Worm (Caenorhabditis elegans) whole organism, L1 larva: ENCODE measurements around the gene C16D9.5.
A peak's percentile ranks its signal among the peaks of the same experiment; 100 is the strongest.

Experiments
- C16A3.4 ChIP-seq: fragments of 150-350 bp; optimal IDR thresholded peaks from 2 replicates; lab custom pipeline; 2014; ENCODE audit warnings: missing biosample characterization, missing genetic modification characterization
- F16B12.6 ChIP-seq: fragments of 150-350 bp; optimal IDR thresholded peaks from 2 replicates; lab custom pipeline; 2014; ENCODE audit warnings: missing biosample characterization, missing genetic modification characterization
- Y116A8C.19 ChIP-seq: sonication (generic microtip); optimal IDR thresholded peaks from 2 replicates; lab custom pipeline; 2016; ENCODE audit warnings: missing compliant biosample characterization, missing genetic modification characterization, borderline replicate concordance
- aly-2 ChIP-seq: fragments of 150-350 bp; optimal IDR thresholded peaks from 2 replicates; lab custom pipeline; 2014; ENCODE audit warnings: missing biosample characterization, missing genetic modification characterization
- ama-1 ChIP-seq: fragments of 150-350 bp; optimal IDR thresholded peaks from 2 replicates; lab custom pipeline; 2014
- blmp-1 ChIP-seq: fragments of 150-350 bp; optimal IDR thresholded peaks from 2 replicates; lab custom pipeline; 2014; ENCODE audit warnings: missing biosample characterization, missing genetic modification characterization
- ceh-63 ChIP-seq: fragments of 200-800 bp; sonication (Bioruptor generic); optimal IDR thresholded peaks from 2 replicates; lab custom pipeline; 2018; ENCODE audit warnings: mild to moderate bottlenecking, missing genetic modification characterization, missing compliant biosample characterization
- dpl-1 ChIP-seq, 3 experiments: fragments of 150-350 bp in 2 of 3; sonication (generic microtip) in 1 of 3; optimal IDR thresholded peaks; 2 replicates each; lab custom pipeline; 2014 to 2017; ENCODE audit warnings: missing biosample characterization in 3 of 3, missing genetic modification characterization in 3 of 3, missing genetic modification reagents in 3 of 3
- dsc-1 ChIP-seq: sonication (generic microtip); optimal IDR thresholded peaks from 2 replicates; lab custom pipeline; 2016; ENCODE audit warnings: mild to moderate bottlenecking, missing genetic modification characterization, missing compliant biosample characterization
- efl-1 ChIP-seq, 4 experiments: fragments of 150-350 bp; optimal IDR thresholded peaks in 3 of 4; peaks in 1 of 4; 1 replicate in 1 of 4; 2 replicates in 3 of 4; lab custom pipeline; 2014; ENCODE audit warnings: missing biosample characterization in 2 of 4, missing genetic modification characterization in 2 of 4, missing genetic modification reagents in 2 of 4
- egl-13 ChIP-seq: sonication (generic microtip); optimal IDR thresholded peaks from 2 replicates; lab custom pipeline; 2016; ENCODE audit warnings: missing genotype, missing genetic modification reagents, missing genetic modification characterization, missing compliant biosample characterization
- egl-27 ChIP-seq, 2 experiments: fragments of 150-350 bp in 1 of 2; sonication (generic microtip); optimal IDR thresholded peaks; 3 replicates each; lab custom pipeline; 2017 to 2018; ENCODE audit warnings: missing biosample characterization in 2 of 2, missing genetic modification characterization in 2 of 2, missing genetic modification reagents in 2 of 2
- elt-2 ChIP-seq: sonication (generic microtip); optimal IDR thresholded peaks from 2 replicates; lab custom pipeline; 2016; ENCODE audit warnings: missing genetic modification characterization, mild to moderate bottlenecking, inconsistent platforms, missing compliant biosample characterization, missing genetic modification reagents
- fkh-10 ChIP-seq: sonication (generic microtip); optimal IDR thresholded peaks from 2 replicates; lab custom pipeline; 2017; ENCODE audit warnings: missing biosample characterization, missing genetic modification reagents, missing genetic modification characterization
- fkh-4 ChIP-seq: sonication (generic microtip); optimal IDR thresholded peaks from 2 replicates; lab custom pipeline; 2016; ENCODE audit warnings: missing compliant biosample characterization, missing genetic modification characterization, borderline replicate concordance
- fos-1 ChIP-seq: fragments of 150-350 bp; optimal IDR thresholded peaks from 2 replicates; lab custom pipeline; 2014; ENCODE audit warnings: missing biosample characterization, missing genetic modification characterization
- hlh-17 ChIP-seq: fragments of 200-800 bp; sonication (Bioruptor generic); optimal IDR thresholded peaks from 2 replicates; lab custom pipeline; 2018; ENCODE audit warnings: missing genetic modification characterization, mild to moderate bottlenecking, missing compliant biosample characterization, moderate library complexity, borderline replicate concordance
- hlh-4 ChIP-seq: sonication (generic microtip); optimal IDR thresholded peaks from 2 replicates; lab custom pipeline; 2016; ENCODE audit warnings: mild to moderate bottlenecking, missing genetic modification characterization, missing compliant biosample characterization
- irx-1 ChIP-seq: sonication (generic microtip); optimal IDR thresholded peaks from 2 replicates; lab custom pipeline; 2016; ENCODE audit warnings: missing genetic modification characterization, missing compliant biosample characterization
- jun-1 ChIP-seq: fragments of 150-350 bp; optimal IDR thresholded peaks from 2 replicates; lab custom pipeline; 2014; ENCODE audit warnings: missing biosample characterization, missing genetic modification reagents, missing genetic modification characterization
- lin-14 ChIP-seq: fragments of 200-800 bp; sonication (Bioruptor generic); optimal IDR thresholded peaks from 2 replicates; lab custom pipeline; 2018; ENCODE audit warnings: mild to moderate bottlenecking, missing genetic modification characterization, moderate library complexity, missing compliant biosample characterization
- lin-35 ChIP-seq, 2 experiments: fragments of 150-350 bp; optimal IDR thresholded peaks; 2 replicates each; lab custom pipeline; 2014; ENCODE audit warnings: missing biosample characterization in 2 of 2, missing genetic modification characterization in 2 of 2, missing genetic modification reagents in 2 of 2
- lin-39 ChIP-seq: fragments of 150-350 bp; optimal IDR thresholded peaks from 2 replicates; lab custom pipeline; 2014; ENCODE audit warnings: missing biosample characterization, missing genetic modification reagents, missing genetic modification characterization
- lir-3 ChIP-seq: sonication (generic microtip); optimal IDR thresholded peaks from 2 replicates; lab custom pipeline; 2016; ENCODE audit warnings: mild to moderate bottlenecking, missing genetic modification characterization, moderate library complexity, missing compliant biosample characterization; ENCODE audit not compliant: poor library complexity
- lsy-2 ChIP-seq, 2 experiments: fragments of 150-350 bp; optimal IDR thresholded peaks; 2 replicates each; lab custom pipeline; 2014; ENCODE audit warnings: missing biosample characterization in 2 of 2, missing genetic modification characterization in 2 of 2
- mef-2 ChIP-seq: fragments of 150-350 bp; optimal IDR thresholded peaks from 2 replicates; lab custom pipeline; 2014; ENCODE audit warnings: missing biosample characterization, missing genetic modification characterization
- nhr-11 ChIP-seq: fragments of 150-350 bp; optimal IDR thresholded peaks from 2 replicates; lab custom pipeline; 2014; ENCODE audit warnings: missing biosample characterization, missing genetic modification characterization
- nhr-19 ChIP-seq: fragments of 200-800 bp; sonication (Bioruptor generic); conservative IDR thresholded peaks from 2 replicates; pipeline ENCODE4 v1.3.6; 2022; ENCODE audit warnings: missing genetic modification characterization, missing compliant biosample characterization
- nhr-20 ChIP-seq: sonication (generic microtip); optimal IDR thresholded peaks from 2 replicates; lab custom pipeline; 2016; ENCODE audit warnings: mild to moderate bottlenecking, missing genetic modification characterization, missing compliant biosample characterization
- nhr-28 ChIP-seq: fragments of 150-350 bp; optimal IDR thresholded peaks from 2 replicates; lab custom pipeline; 2014; ENCODE audit warnings: missing biosample characterization, missing genetic modification characterization
- nhr-47 ChIP-seq: sonication (generic microtip); optimal IDR thresholded peaks from 2 replicates; lab custom pipeline; 2016; ENCODE audit warnings: mild to moderate bottlenecking, missing genetic modification characterization, moderate library complexity, missing compliant biosample characterization
- nhr-71 ChIP-seq: sonication (generic microtip); optimal IDR thresholded peaks from 2 replicates; lab custom pipeline; 2016; ENCODE audit warnings: mild to moderate bottlenecking, missing genetic modification characterization, moderate library complexity, missing compliant biosample characterization
- nhr-76 ChIP-seq: sonication (generic microtip); optimal IDR thresholded peaks from 2 replicates; lab custom pipeline; 2017; ENCODE audit warnings: missing biosample characterization, missing genetic modification characterization
- nhr-85 ChIP-seq: sonication (generic microtip); peaks from one replicate; lab custom pipeline; 2016; ENCODE audit warnings: missing genetic modification characterization, inconsistent platforms, missing compliant biosample characterization
- nhr-90 ChIP-seq: sonication (generic microtip); optimal IDR thresholded peaks from 2 replicates; lab custom pipeline; 2016; ENCODE audit warnings: mild to moderate bottlenecking, missing genetic modification characterization, missing compliant biosample characterization; ENCODE audit not compliant: poor library complexity
- pag-3 ChIP-seq: sonication (generic microtip); optimal IDR thresholded peaks from 2 replicates; lab custom pipeline; 2017; ENCODE audit warnings: missing genetic modification characterization, mild to moderate bottlenecking, missing compliant biosample characterization, antibody characterized with exemption, borderline replicate concordance; ENCODE audit not compliant: insufficient read depth
- pax-3 ChIP-seq: fragments of 200-800 bp; sonication (Bioruptor generic); optimal IDR thresholded peaks from 2 replicates; lab custom pipeline; 2018; ENCODE audit warnings: mild to moderate bottlenecking, missing genetic modification characterization, moderate library complexity, missing compliant biosample characterization
- rnt-1 ChIP-seq: sonication (generic microtip); optimal IDR thresholded peaks from 2 replicates; lab custom pipeline; 2016; ENCODE audit warnings: mild to moderate bottlenecking, missing genetic modification characterization, moderate library complexity, missing compliant biosample characterization
- skn-1 ChIP-seq: fragments of 150-350 bp; optimal IDR thresholded peaks from 2 replicates; lab custom pipeline; 2014; ENCODE audit warnings: missing biosample characterization, missing genetic modification characterization
- snpc-4 ChIP-seq: fragments of 150-350 bp; optimal IDR thresholded peaks from 2 replicates; lab custom pipeline; 2014; ENCODE audit warnings: missing biosample characterization, missing genetic modification characterization
- snu-23 ChIP-seq: sonication (generic microtip); optimal IDR thresholded peaks from 2 replicates; lab custom pipeline; 2016; ENCODE audit warnings: missing genetic modification characterization, missing compliant biosample characterization
- sup-37 ChIP-seq: fragments of 200-800 bp; sonication (Bioruptor generic); optimal IDR thresholded peaks from 2 replicates; lab custom pipeline; 2018; ENCODE audit warnings: mild to moderate bottlenecking, missing genetic modification characterization, missing compliant biosample characterization
- unc-130 ChIP-seq: fragments of 150-350 bp; optimal IDR thresholded peaks from 2 replicates; lab custom pipeline; 2017; ENCODE audit warnings: missing biosample characterization, missing genetic modification characterization, inconsistent platforms
- unc-86 ChIP-seq: sonication (generic microtip); optimal IDR thresholded peaks from 2 replicates; lab custom pipeline; 2016; ENCODE audit warnings: missing genetic modification characterization, missing compliant biosample characterization
- vab-15 ChIP-seq: sonication (generic microtip); optimal IDR thresholded peaks from 2 replicates; lab custom pipeline; 2017; ENCODE audit warnings: missing genotype, mild to moderate bottlenecking, missing genetic modification characterization, missing compliant biosample characterization
- zag-1 ChIP-seq: fragments of 150-350 bp; optimal IDR thresholded peaks from 2 replicates; lab custom pipeline; 2014; ENCODE audit warnings: missing biosample characterization, missing genetic modification characterization
- zip-4 ChIP-seq: fragments of 200-800 bp; sonication (Bioruptor generic); optimal IDR thresholded peaks from 2 replicates; lab custom pipeline; 2018; ENCODE audit warnings: mild to moderate bottlenecking, missing genetic modification characterization, moderate library complexity, missing compliant biosample characterization

The C16D9.5 gene

DNA sequence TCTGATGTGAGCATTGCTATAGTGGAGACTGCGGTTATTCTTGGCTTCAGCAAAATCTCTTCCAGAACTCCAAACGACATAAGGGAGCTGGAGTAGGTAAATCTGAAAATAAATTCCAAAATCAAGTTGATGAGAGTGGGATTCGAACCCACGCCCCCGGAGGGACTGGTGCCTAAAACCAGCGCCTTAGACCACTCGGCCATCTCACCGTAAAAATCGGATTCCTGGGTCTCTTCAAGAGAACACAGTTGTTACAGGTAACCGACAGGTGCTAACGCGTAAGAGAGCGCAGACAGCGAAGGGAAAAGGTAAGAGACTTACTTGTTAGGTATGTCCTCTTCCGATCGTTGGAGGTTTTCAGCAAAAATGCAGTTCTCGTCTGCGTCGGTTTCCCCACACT, 10.0 kb downstream of the C16D9.5 start (continued):
- TF ChIP-seq fkh-4 (tag; lab: Kevin White, UChicago) (no peak), pax-3 (no peak), mef-2 (tag; lab: Kevin White, UChicago) (no peak), hlh-17 (no peak), unc-86 (tag; lab: Kevin White, UChicago) (no peak), jun-1 (tag; lab: Kevin White, UChicago) (no peak), hlh-4 (tag; lab: Kevin White, UChicago) (no peak), snu-23 (GFP tag; lab: Kevin White, UChicago) (peak; percentile 63)

DNA sequence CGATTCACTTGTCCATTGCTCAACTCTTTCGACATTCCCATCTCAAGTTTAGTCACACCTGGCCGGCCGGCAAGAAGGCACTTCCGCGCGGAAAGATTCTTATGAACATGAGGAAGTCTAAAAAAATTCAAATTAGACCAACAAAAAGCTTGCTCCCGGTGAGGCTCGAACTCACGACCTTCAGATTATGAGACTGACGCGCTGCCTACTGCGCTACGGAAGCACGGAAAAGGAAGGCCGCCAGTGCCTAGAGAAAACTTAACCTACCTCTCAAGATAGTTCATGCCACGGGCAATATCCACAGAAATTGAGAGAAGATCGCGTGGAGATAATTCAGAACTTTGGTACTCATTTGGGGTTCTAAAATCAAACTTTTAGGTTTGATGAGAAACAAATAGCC, 15.3 kb downstream of the C16D9.5 start:
- TF ChIP-seq lir-3 (tag; lab: Kevin White, UChicago) (no peak), dpl-1 (GFP tag; optimal IDR thresholded peaks at IDR 0.05; lab: Kevin White, UChicago) (peak in 1 of 3 experiments; percentile 9), fos-1 (tag; lab: Kevin White, UChicago) (no peak), jun-1 (tag; lab: Kevin White, UChicago) (no peak), nhr-19 (peak; percentile 23), snu-23 (GFP tag; lab: Kevin White, UChicago) (peak; percentile 24), hlh-17 (no peak), unc-130 (tag; lab: Kevin White, UChicago) (no peak), lin-39 (tag; lab: Kevin White, UChicago) (no peak), ceh-63 (GFP tag; lab: Kevin White, UChicago) (no peak), lin-14 (no peak), nhr-71 (tag; lab: Kevin White, UChicago) (peak; percentile 18), F16B12.6 (tag; lab: Kevin White, UChicago) (no peak), nhr-28 (no peak), lsy-2 (tag; optimal IDR thresholded peaks at IDR 0.05; lab: Kevin White, UChicago) (peak in 1 of 2 experiments; percentile 11), snpc-4 (tag; lab: Kevin White, UChicago) (peak; percentile 73), lin-35 (GFP tag; optimal IDR thresholded peaks at IDR 0.05; lab: Kevin White, UChicago) (peak in 1 of 2 experiments; percentile 12), rnt-1 (tag; lab: Kevin White, UChicago) (peak; percentile 33), efl-1 (optimal IDR thresholded peaks at IDR 0.05; lab: Kevin White, UChicago) (peak in 1 of 2 experiments; percentile 24), efl-1 (GFP tag; optimal IDR thresholded peaks at IDR 0.05 in 1 of 2; lab: Kevin White, UChicago) (peak in 1 of 2 experiments; percentile 60)
- TF ChIP-seq, all 84 proteins: peak for 9

DNA sequence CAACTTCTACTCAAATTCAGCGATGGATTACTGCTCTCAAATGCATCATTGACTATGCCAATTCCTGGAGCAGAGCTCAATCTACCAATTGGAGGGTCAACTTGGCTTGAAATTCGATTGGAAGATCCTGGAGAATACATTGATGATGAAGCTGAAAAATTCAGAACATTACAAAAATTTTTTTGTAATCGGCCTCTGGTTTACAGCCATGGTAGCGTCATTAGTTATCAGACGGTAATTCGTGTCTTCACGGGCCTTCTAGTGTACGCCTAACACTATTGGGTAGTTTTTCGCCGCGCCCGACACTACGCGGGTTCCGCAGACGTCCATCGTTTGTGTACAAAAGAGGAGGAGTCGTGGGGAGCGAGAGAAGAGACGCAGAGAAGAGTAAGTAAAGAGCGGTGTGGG, 16.6 kb downstream of the C16D9.5 start:
- TF ChIP-seq dsc-1 (tag; lab: Kevin White, UChicago) (peak; percentile 89), unc-130 (tag; lab: Kevin White, UChicago) (peak; percentile 14), nhr-76 (tag; lab: Kevin White, UChicago) (no peak), nhr-71 (tag; lab: Kevin White, UChicago) (peak; percentile 94), C16A3.4 (tag; lab: Kevin White, UChicago) (peak; percentile 66), Y116A8C.19 (tag; lab: Kevin White, UChicago) (no peak), elt-2 (tag; lab: Kevin White, UChicago) (peak; percentile 88), egl-13 (peak; percentile 54), zip-4 (peak; percentile 71), nhr-19 (peak; percentile 93), lsy-2 (tag; optimal IDR thresholded peaks at IDR 0.05; lab: Kevin White, UChicago) (peak; percentile 58 to 78), fkh-10 (GFP tag; lab: Kevin White, UChicago) (no peak), sup-37 (GFP tag; lab: Kevin White, UChicago) (peak; percentile 69), blmp-1 (tag; lab: Kevin White, UChicago) (no peak), egl-27 (tag; optimal IDR thresholded peaks at IDR 0.05; lab: Kevin White, UChicago) (no peak), skn-1 (tag; lab: Kevin White, UChicago) (peak; percentile 39), pag-3 (tag; lab: Kevin White, UChicago) (no peak), aly-2 (tag; lab: Kevin White, UChicago) (peak; percentile 53), F16B12.6 (tag; lab: Kevin White, UChicago) (peak; percentile 22), lir-3 (tag; lab: Kevin White, UChicago) (peak; percentile 58), nhr-85 (peak; percentile 91), nhr-47 (tag; lab: Kevin White, UChicago) (peak; percentile 90), ama-1 (peak; percentile 94), zag-1 (no peak), irx-1 (tag; lab: Kevin White, UChicago) (peak; percentile 81), vab-15 (tag; lab: Kevin White, UChicago) (no peak), pax-3 (peak; percentile 53), nhr-90 (tag; lab: Kevin White, UChicago) (peak; percentile 95), nhr-11 (tag; lab: Kevin White, UChicago) (peak; percentile 14), nhr-20 (tag; lab: Kevin White, UChicago) (peak; percentile 90)
